Worm (Caenorhabditis elegans): ENCODE data around the gene srx-131.

ce11 chrV:13863700-13864099, 18.5 kb downstream of the srx-131 start:
- TF ChIP-seq zag-1 (tag; optimal IDR thresholded peaks at IDR 0.05) (no peak), elt-3 (tag; optimal IDR thresholded peaks at IDR 0.05) (no peak), elt-1 (tag; optimal IDR thresholded peaks at IDR 0.05) (no peak), snpc-4 (tag; optimal IDR thresholded peaks at IDR 0.05) (no peak), nhr-11 (tag; optimal IDR thresholded peaks at IDR 0.05) (no peak), ama-1 (optimal IDR thresholded peaks at IDR 0.05) (no peak), mab-5 (tag; optimal IDR thresholded peaks at IDR 0.05) (no peak), skn-1 (tag; optimal IDR thresholded peaks at IDR 0.05) (no peak), ztf-4 (tag; optimal IDR thresholded peaks at IDR 0.05) (no peak), fos-1 (tag; optimal IDR thresholded peaks at IDR 0.05) (no peak), dmd-4 (tag; optimal IDR thresholded peaks at IDR 0.05) (no peak), unc-39 (tag; optimal IDR thresholded peaks at IDR 0.05) (no peak), lsy-2 (tag; optimal IDR thresholded peaks at IDR 0.05) (no peak), nhr-23 (tag; optimal IDR thresholded peaks at IDR 0.05) (no peak)
